Fruit fly (Drosophila melanogaster) whole organism, embryonic: ENCODE data around the gene CG31633.
A peak's percentile ranks its signal among the peaks of the same experiment; 100 is the strongest.

Experiments used
- Asciz ChIP-seq: fragments of 200-800 bp; sonication (Bioruptor generic); optimal IDR thresholded peaks from 2 replicates; lab custom pipeline; 2017; ENCODE audit warnings: missing biosample characterization, mild to moderate bottlenecking, missing genetic modification characterization, missing genetic modification reagents
- CG12219 ChIP-seq: fragments of 200-800 bp; sonication (Bioruptor generic); optimal IDR thresholded peaks from 3 replicates; lab custom pipeline; 2018; ENCODE audit warnings: missing biosample characterization, mild to moderate bottlenecking, missing genetic modification characterization
- CG1233 ChIP-seq: fragments of 200-800 bp; sonication (Bioruptor generic); optimal IDR thresholded peaks from 4 replicates; lab custom pipeline; 2018; ENCODE audit warnings: missing biosample characterization, mild to moderate bottlenecking, missing genetic modification characterization
- CG12744 ChIP-seq: fragments of 200-800 bp; sonication (Bioruptor generic); optimal IDR thresholded peaks from 2 replicates; lab custom pipeline; 2016; ENCODE audit warnings: missing biosample characterization, missing genetic modification characterization
- CG1529 ChIP-seq: fragments of 200-800 bp; sonication (Bioruptor generic); optimal IDR thresholded peaks from 3 replicates; lab custom pipeline; 2018; ENCODE audit warnings: missing biosample characterization, missing genetic modification characterization
- CG18619 ChIP-seq: fragments of 200-800 bp; sonication (Bioruptor generic); optimal IDR thresholded peaks from 3 replicates; lab custom pipeline; 2017; ENCODE audit warnings: missing biosample characterization, mild to moderate bottlenecking, missing genetic modification characterization
- CG18764 ChIP-seq: fragments of 200-800 bp; sonication (Bioruptor generic); optimal IDR thresholded peaks from 3 replicates; lab custom pipeline; 2016; ENCODE audit warnings: missing biosample characterization, missing genetic modification characterization
- CG2712 ChIP-seq: fragments of 200-800 bp; optimal IDR thresholded peaks from 3 replicates; lab custom pipeline; 2019; ENCODE audit warnings: missing biosample characterization, mild to moderate bottlenecking, missing genetic modification characterization, moderate library complexity
- CG31365 ChIP-seq: fragments of 200-800 bp; sonication (Bioruptor generic); optimal IDR thresholded peaks from 2 replicates; lab custom pipeline; 2018; ENCODE audit warnings: missing biosample characterization, mild to moderate bottlenecking, missing genetic modification characterization
- CG3163 ChIP-seq: fragments of 200-800 bp; sonication (Bioruptor generic); optimal IDR thresholded peaks from 3 replicates; lab custom pipeline; 2016; ENCODE audit warnings: missing biosample characterization, missing genetic modification characterization
- CG32532 ChIP-seq: fragments of 200-800 bp; sonication (Bioruptor generic); IDR thresholded peaks from 2 replicates; pipeline ENCODE4 v1.3.6; 2022; ENCODE audit warnings: missing biosample characterization, missing genetic modification characterization
- CG3847 ChIP-seq: fragments of 200-800 bp; sonication (Bioruptor generic); IDR thresholded peaks from 2 replicates; pipeline ENCODE4 v1.3.6; 2022; ENCODE audit warnings: missing biosample characterization, missing genetic modification characterization
- CG6654 ChIP-seq: fragments of 200-800 bp; sonication (Bioruptor generic); optimal IDR thresholded peaks from 2 replicates; lab custom pipeline; 2017; ENCODE audit warnings: missing biosample characterization, mild to moderate bottlenecking, missing genetic modification characterization
- CG7372 ChIP-seq: fragments of 200-800 bp; sonication (Bioruptor generic); IDR thresholded peaks from 2 replicates; pipeline ENCODE4 v1.3.6; 2022; ENCODE audit warnings: missing biosample characterization, missing genetic modification characterization
- CG8924 ChIP-seq: fragments of 200-800 bp; optimal IDR thresholded peaks from 3 replicates; lab custom pipeline; 2019; ENCODE audit warnings: missing biosample characterization, mild to moderate bottlenecking, missing genetic modification characterization, moderate library complexity
- CG9797 ChIP-seq: fragments of 200-800 bp; sonication (Bioruptor generic); optimal IDR thresholded peaks from 3 replicates; lab custom pipeline; 2018; ENCODE audit warnings: missing biosample characterization, mild to moderate bottlenecking, missing genetic modification characterization
- D19A ChIP-seq: fragments of 200-800 bp; optimal IDR thresholded peaks from 3 replicates; lab custom pipeline; 2019; ENCODE audit warnings: missing biosample characterization, mild to moderate bottlenecking, missing genetic modification characterization, moderate library complexity
- D19B ChIP-seq: fragments of 200-800 bp; sonication (Bioruptor generic); optimal IDR thresholded peaks from 2 replicates; lab custom pipeline; 2017; ENCODE audit warnings: missing biosample characterization, mild to moderate bottlenecking, missing genetic modification characterization
- Dbx ChIP-seq: fragments of 200-800 bp; sonication (Bioruptor generic); IDR thresholded peaks from 3 replicates; pipeline ENCODE4 v1.3.6; 2022; ENCODE audit warnings: missing biosample characterization, missing genetic modification characterization
- Eip74EF ChIP-seq, 2 experiments: fragments of 200-800 bp in 1 of 2; fragments of >200 bp in 1 of 2; sonication (Bioruptor generic) in 1 of 2; optimal IDR thresholded peaks; 2 replicates each; lab custom pipeline; 2017 to 2019; ENCODE audit warnings: missing biosample characterization in 2 of 2, missing genetic modification characterization in 2 of 2, mild to moderate bottlenecking in 1 of 2, moderate library complexity in 1 of 2
- Ets97D ChIP-seq: fragments of 200-800 bp; sonication (Bioruptor generic); optimal IDR thresholded peaks from 3 replicates; lab custom pipeline; 2016; ENCODE audit warnings: missing biosample characterization, missing genetic modification characterization
- Fer3 ChIP-seq: fragments of 200-800 bp; sonication (Bioruptor generic); optimal IDR thresholded peaks from 2 replicates; lab custom pipeline; 2018; ENCODE audit warnings: missing biosample characterization, mild to moderate bottlenecking, missing genetic modification characterization, moderate library complexity
- GATAe ChIP-seq: fragments of 200-800 bp; sonication (Bioruptor generic); conservative IDR thresholded peaks from 2 replicates; pipeline ENCODE4 v1.3.6; 2022; ENCODE audit warnings: missing biosample characterization, missing genetic modification characterization
- H15 ChIP-seq: fragments of 200-800 bp; sonication (Bioruptor generic); IDR thresholded peaks from 3 replicates; pipeline ENCODE4 v1.3.6; 2022; ENCODE audit warnings: missing biosample characterization, missing genetic modification characterization
- HLH4C ChIP-seq: fragments of 200-800 bp; sonication (Bioruptor generic); IDR thresholded peaks from 3 replicates; pipeline ENCODE4 v1.3.6; 2022; ENCODE audit warnings: missing biosample characterization, missing genetic modification characterization; ENCODE audit not compliant: partially characterized antibody
- HmgD ChIP-seq: fragments of 200-800 bp; sonication (Bioruptor generic); optimal IDR thresholded peaks from 3 replicates; lab custom pipeline; 2016; ENCODE audit warnings: missing biosample characterization, missing genetic modification characterization
- Hmr ChIP-seq: fragments of 200-800 bp; sonication (Bioruptor generic); optimal IDR thresholded peaks from 3 replicates; lab custom pipeline; 2017; ENCODE audit warnings: mild to moderate bottlenecking, missing biosample characterization, missing genetic modification reagents, missing genetic modification characterization
- Med ChIP-seq: fragments of 200-800 bp; sonication (Bioruptor generic); peaks from one replicate; lab custom pipeline; 2016; ENCODE audit warnings: missing biosample characterization, missing genetic modification characterization, mild to moderate bottlenecking, inconsistent platforms, moderate library complexity
- Meics ChIP-seq: fragments of 200-800 bp; sonication (Bioruptor generic); optimal IDR thresholded peaks from 2 replicates; lab custom pipeline; 2017; ENCODE audit warnings: missing biosample characterization, mild to moderate bottlenecking, missing genetic modification characterization
- Opbp ChIP-seq: fragments of 200-800 bp; sonication (Bioruptor generic); IDR thresholded peaks from 3 replicates; pipeline ENCODE4 v1.3.6; 2022; ENCODE audit warnings: missing biosample characterization, missing genetic modification characterization; ENCODE audit not compliant: partially characterized antibody
- Sin3A ChIP-seq: fragments of >200 bp; optimal IDR thresholded peaks from 2 replicates; lab custom pipeline; 2018
- TFAM ChIP-seq: fragments of 200-800 bp; sonication (Bioruptor generic); optimal IDR thresholded peaks from 2 replicates; lab custom pipeline; 2017; ENCODE audit warnings: missing biosample characterization, missing genetic modification characterization, inconsistent platforms
- Tbp ChIP-seq: fragments of >200 bp; optimal IDR thresholded peaks from 2 replicates; lab custom pipeline; 2018; ENCODE audit warnings: missing biosample characterization, missing genetic modification characterization
- Trl ChIP-seq, 3 experiments: fragments of >200 bp in 2 of 3; fragments of 200-800 bp in 1 of 3; sonication (Bioruptor generic) in 1 of 3; optimal IDR thresholded peaks; 2 replicates in 1 of 3; 3 replicates in 2 of 3; lab custom pipeline; 2016 to 2017; ENCODE audit warnings: missing biosample characterization in 1 of 3, missing genetic modification characterization in 1 of 3
- ash1 ChIP-seq: fragments of 200-800 bp; sonication (Bioruptor generic); optimal IDR thresholded peaks from 2 replicates; lab custom pipeline; 2018; ENCODE audit warnings: missing biosample characterization, mild to moderate bottlenecking, missing genetic modification characterization
- chm ChIP-seq: fragments of 200-800 bp; sonication (Bioruptor generic); IDR thresholded peaks from 2 replicates; pipeline ENCODE4 v1.3.6; 2022; ENCODE audit warnings: missing biosample characterization, missing genetic modification characterization
- croc ChIP-seq: fragments of 200-800 bp; sonication (Bioruptor generic); conservative IDR thresholded peaks from 3 replicates; pipeline ENCODE4 v1.3.6; 2022; ENCODE audit warnings: missing biosample characterization, missing genetic modification characterization
- eyg ChIP-seq: fragments of 200-800 bp; sonication (Bioruptor generic); optimal IDR thresholded peaks from 3 replicates; lab custom pipeline; 2016; ENCODE audit warnings: missing biosample characterization, missing genetic modification characterization
- fru ChIP-seq: fragments of >200 bp; optimal IDR thresholded peaks from 2 replicates; lab custom pipeline; 2017
- gem ChIP-seq: fragments of 200-800 bp; sonication (Bioruptor generic); optimal IDR thresholded peaks from 2 replicates; lab custom pipeline; 2019; ENCODE audit warnings: missing biosample characterization, mild to moderate bottlenecking, missing genetic modification characterization, moderate library complexity
- gro ChIP-seq: fragments of 200-800 bp; sonication (Bioruptor generic); optimal IDR thresholded peaks from 2 replicates; lab custom pipeline; 2016; ENCODE audit warnings: missing biosample characterization, missing genetic modification characterization
- hth ChIP-seq: fragments of >200 bp; optimal IDR thresholded peaks from 2 replicates; lab custom pipeline; 2017; ENCODE audit warnings: inconsistent platforms
- lola ChIP-seq, 3 experiments: fragments of >200 bp in 2 of 3; fragments of 200-800 bp in 1 of 3; sonication (Bioruptor generic) in 1 of 3; optimal IDR thresholded peaks; 2 replicates each; lab custom pipeline; 2017 to 2019; ENCODE audit warnings: missing biosample characterization in 3 of 3, missing genetic modification characterization in 3 of 3, mild to moderate bottlenecking in 1 of 3, moderate library complexity in 1 of 3
- rib ChIP-seq: fragments of 200-800 bp; sonication (Bioruptor generic); IDR thresholded peaks from 2 replicates; pipeline ENCODE4 v1.3.6; 2022; ENCODE audit warnings: missing biosample characterization, missing genetic modification characterization
- sc ChIP-seq, 3 experiments: fragments of >200 bp in 2 of 3; fragments of 200-800 bp in 1 of 3; sonication (Bioruptor generic) in 1 of 3; optimal IDR thresholded peaks; 2 replicates in 2 of 3; 3 replicates in 1 of 3; lab custom pipeline; 2017; ENCODE audit warnings: mild to moderate bottlenecking in 1 of 3, missing biosample characterization in 1 of 3, missing genetic modification characterization in 1 of 3, missing genetic modification reagents in 1 of 3
- sna ChIP-seq: fragments of 200-800 bp; sonication (Bioruptor generic); IDR thresholded peaks from 2 replicates; pipeline ENCODE4 v1.3.6; 2022; ENCODE audit warnings: missing biosample characterization, missing genetic modification characterization; ENCODE audit not compliant: partially characterized antibody
- tin ChIP-seq: fragments of 200-800 bp; sonication (Bioruptor generic); optimal IDR thresholded peaks from 3 replicates; lab custom pipeline; 2016; ENCODE audit warnings: missing biosample characterization, missing genetic modification characterization
- tna ChIP-seq: fragments of 200-800 bp; sonication (Bioruptor generic); IDR thresholded peaks from 2 replicates; pipeline ENCODE4 v1.3.6; 2022; ENCODE audit warnings: missing biosample characterization, missing genetic modification characterization; ENCODE audit not compliant: partially characterized antibody
- vfl ChIP-seq: fragments of 200-800 bp; sonication (Bioruptor generic); optimal IDR thresholded peaks from 2 replicates; lab custom pipeline; 2016; ENCODE audit warnings: missing biosample characterization, missing genetic modification characterization

CG31633 gene

dm6 chr2L:6610683-6611373 lies 45.3 kb downstream of the CG31633 start, which contains the start of gene CG11050 (continued):
- TF ChIP-seq D19A (peak; percentile 60), Ets97D (GFP tag; lab: Kevin White, UChicago) (peak; percentile 94), Opbp (peak; percentile 67; the same call in 2 of the 3 replicates), Tbp (GFP tag; lab: Kevin White, UChicago) (no peak), gro (GFP tag; lab: Kevin White, UChicago) (peak; percentile 95), Dbx (GFP tag; lab: Robert Waterston, UW) (peak; percentile 88), CG18619 (peak; percentile 75), CG1529 (GFP tag; lab: Kevin White, UChicago) (peak; percentile 44), CG7372 (peak; percentile 75), CG31365 (peak; percentile 65), Sin3A (lab: Kevin White, UChicago) (peak; percentile 33), CG12744 (GFP tag; lab: Kevin White, UChicago) (peak; percentile 68), vfl (GFP tag; lab: Kevin White, UChicago) (peak; percentile 89), Med (GFP tag; lab: Kevin White, UChicago) (peak; percentile 98), CG12219 (GFP tag; lab: Kevin White, UChicago) (peak; percentile 70), H15 (peak; percentile 43; the same call in 1 of the 3 replicates), CG1233 (GFP tag; lab: Kevin White, UChicago) (peak; percentile 23), rib (GFP tag; lab: Robert Waterston, UW) (peak; percentile 84; the same call in 1 of the 2 replicates), D19B (GFP tag; lab: Kevin White, UChicago) (peak; percentile 49), CG32532 (GFP tag; lab: Robert Waterston, UW) (peak; percentile 87), sc (optimal IDR thresholded peaks at IDR 0.05; lab: Kevin White, UChicago) (no peak), sc (GFP tag; optimal IDR thresholded peaks at IDR 0.05; lab: Kevin White, UChicago) (no peak), gem (tag; lab: Kevin White, UChicago) (peak; percentile 80), CG18764 (GFP tag; lab: Kevin White, UChicago) (peak; percentile 72), CG6654 (peak; percentile 33), Trl (optimal IDR thresholded peaks at IDR 0.05; lab: Kevin White, UChicago) (no peak), Trl (GFP tag; optimal IDR thresholded peaks at IDR 0.05; lab: Kevin White, UChicago) (peak; percentile 82), fru (no peak), chm (GFP tag; lab: Robert Waterston, UW) (peak; percentile 64), croc (GFP tag; lab: Robert Waterston, UW) (no peak), tin (peak; percentile 79), Fer3 (peak; percentile 60), HLH4C (GFP tag; lab: Robert Waterston, UW) (no peak; the same call in 2 of the 3 replicates), ash1 (GFP tag; lab: Kevin White, UChicago) (peak; percentile 60), eyg (GFP tag; lab: Kevin White, UChicago) (peak; percentile 74), CG2712 (tag; lab: Kevin White, UChicago) (peak; percentile 74), hth (lab: Kevin White, UChicago) (no peak), Hmr (GFP tag; lab: Kevin White, UChicago) (peak; percentile 94), sna (GFP tag; lab: Robert Waterston, UW) (peak; percentile 73), GATAe (no peak), CG8924 (tag; lab: Kevin White, UChicago) (peak; percentile 59), CG9797 (peak; percentile 95), Meics (GFP tag; lab: Kevin White, UChicago) (peak; percentile 79), tna (GFP tag; lab: Robert Waterston, UW) (peak; percentile 65; the same call in 1 of the 2 replicates), Eip74EF (GFP tag; optimal IDR thresholded peaks at IDR 0.05; lab: Kevin White, UChicago) (peak in 1 of 2 experiments; percentile 65), CG3163 (GFP tag; lab: Kevin White, UChicago) (peak; percentile 75), CG3847 (GFP tag; lab: Robert Waterston, UW) (peak; percentile 95), Asciz (peak; percentile 67), HmgD (GFP tag; lab: Kevin White, UChicago) (peak; percentile 97), TFAM (no peak), lola (GFP tag; optimal IDR thresholded peaks at IDR 0.05; lab: Kevin White, UChicago) (peak in 1 of 3 experiments; percentile 20)
